Fruit fly (Drosophila melanogaster): ENCODE data around the gene Mkk4.

DNA sequence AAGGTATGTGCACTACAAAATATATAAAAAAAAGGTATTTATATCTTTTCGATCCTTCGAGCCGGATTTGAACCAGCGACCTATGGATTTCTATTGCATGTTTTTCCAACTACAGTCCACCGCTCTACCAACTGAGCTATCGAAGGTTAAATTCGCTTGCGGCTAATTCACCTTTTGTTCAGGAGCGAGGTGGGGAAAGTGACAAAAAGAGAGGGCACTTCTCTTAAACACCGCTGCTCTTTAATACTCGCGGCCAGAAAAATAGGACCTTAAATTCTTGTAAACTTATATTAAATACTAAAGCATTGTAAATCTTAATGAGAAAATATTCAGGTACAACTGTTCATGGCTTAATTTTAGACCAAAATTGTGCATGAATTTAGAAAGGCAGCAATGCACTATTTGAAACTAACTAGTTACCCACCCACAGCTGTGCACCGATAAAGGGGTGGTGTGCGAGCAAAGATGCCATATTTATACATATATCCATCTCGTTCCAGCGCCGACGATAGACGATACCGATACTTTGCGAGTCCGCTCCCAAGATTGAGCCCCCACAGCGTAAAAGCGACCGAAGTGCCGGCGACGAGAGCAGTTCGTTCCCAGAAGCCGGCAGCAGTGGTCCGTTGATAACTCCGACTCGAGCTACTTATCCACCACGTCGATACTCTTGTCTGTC, 18.6 kb upstream of the Mkk4 start:
- peak; percentile 96 for TF ChIP-seq Gug (GFP tag; IDR thresholded peaks at IDR 0.05)
- TF ChIP-seq achi (GFP tag; optimal IDR thresholded peaks at IDR 0.05): peak; percentile 97
- TF ChIP-seq Sox102F (GFP tag; optimal IDR thresholded peaks at IDR 0.05): peak; percentile 98
- peak; percentile 95 for TF ChIP-seq CG11762 (GFP tag; optimal IDR thresholded peaks at IDR 0.05; ENCODE audit: insufficient read depth)
- TF ChIP-seq OdsH (GFP tag; optimal IDR thresholded peaks at IDR 0.05): peak; percentile 98
- peak; percentile 98 for TF ChIP-seq CG7368 (GFP tag; optimal IDR thresholded peaks at IDR 0.05)
- TF ChIP-seq topi (GFP tag; optimal IDR thresholded peaks at IDR 0.05): peak; percentile 98

All from whole organism, prepupa.